Worm (Caenorhabditis elegans): ENCODE results near the gene hda-11.

hda-11 gene

ce11 chrV:10574197-10574596 lies 48.2 kb downstream of the hda-11 start:
- TF ChIP-seq ZK546.5 (tag; optimal IDR thresholded peaks at IDR 0.05) (no peak), aly-2 (tag; optimal IDR thresholded peaks at IDR 0.05) (no peak), nhr-43 (tag; optimal IDR thresholded peaks at IDR 0.05; ENCODE audit: poor library complexity, severe bottlenecking) (no peak), fos-1 (tag; optimal IDR thresholded peaks at IDR 0.05) (no peak)

ce11 chrV:10576319-10576718 lies 50.3 kb downstream of the hda-11 start, which contains the start of gene vps-54:
TSS of gene vps-54 (minus strand) at chrV:10576419.
- TF ChIP-seq aly-2 (tag; optimal IDR thresholded peaks at IDR 0.05): no peak
- TF ChIP-seq ZK546.5 (tag; optimal IDR thresholded peaks at IDR 0.05): no peak
- no peak for TF ChIP-seq fkh-2 (tag; optimal IDR thresholded peaks at IDR 0.05)
